Fruit fly (Drosophila melanogaster): ENCODE data around the gene CG9399.

Gene CG9399

dm6 chr3R:9581089-9581520 lies 7.1 kb upstream of the CG9399 start, which contains the start of gene CG8301 (continued):
- TF ChIP-seq Hmr (GFP tag; optimal IDR thresholded peaks at IDR 0.05): peak; percentile 49
- no peak for TF ChIP-seq sd (tag; optimal IDR thresholded peaks at IDR 0.05)
- TF ChIP-seq CG16813 (GFP tag; IDR thresholded peaks at IDR 0.05; ENCODE audit: partially characterized antibody): no peak
- TF ChIP-seq CG12155 (GFP tag; optimal IDR thresholded peaks at IDR 0.05): peak; percentile 20
- TF ChIP-seq scrt (GFP tag; optimal IDR thresholded peaks at IDR 0.05): peak; percentile 28
- TF ChIP-seq Sry-δ (GFP tag; optimal IDR thresholded peaks at IDR 0.05): no peak
- TF ChIP-seq bsh (GFP tag; optimal IDR thresholded peaks at IDR 0.05): peak in 1 of 2 experiments; percentile 15
- TF ChIP-seq CG32772 (GFP tag; IDR thresholded peaks at IDR 0.05): no peak
- TF ChIP-seq mam (GFP tag; optimal IDR thresholded peaks at IDR 0.05): peak; percentile 24
- TF ChIP-seq MESR4 (GFP tag; optimal IDR thresholded peaks at IDR 0.05): peak; percentile 4
- TF ChIP-seq CG9437 (GFP tag; optimal IDR thresholded peaks at IDR 0.05): peak; percentile 20
- TF ChIP-seq stc (GFP tag; IDR thresholded peaks at IDR 0.05): peak; percentile 40; the same call in 1 of the 2 replicates
- TF ChIP-seq CG2202 (tag; optimal IDR thresholded peaks at IDR 0.05): no peak
- TF ChIP-seq Ets97D (GFP tag; optimal IDR thresholded peaks at IDR 0.05): no peak
- TF ChIP-seq CG16779 (GFP tag; IDR thresholded peaks at IDR 0.05): peak; percentile 69; the same call in 1 of the 2 replicates
- TF ChIP-seq CG13424 (tag; optimal IDR thresholded peaks at IDR 0.05): peak; percentile 53
- TF ChIP-seq Dek (tag; optimal IDR thresholded peaks at IDR 0.05): peak; percentile 31
- TF ChIP-seq CG34376 (GFP tag; optimal IDR thresholded peaks at IDR 0.05): peak; percentile 15
- peak; percentile 10 for TF ChIP-seq pzg (GFP tag; optimal IDR thresholded peaks at IDR 0.05)
- peak; percentile 50 for TF ChIP-seq Sox102F (GFP tag; optimal IDR thresholded peaks at IDR 0.05)
- peak; percentile 38 for TF ChIP-seq Xbp1 (GFP tag; optimal IDR thresholded peaks at IDR 0.05)
- TF ChIP-seq pan (optimal IDR thresholded peaks at IDR 0.05): no peak
- peak in 1 of 2 experiments; percentile 40 for TF ChIP-seq pan (GFP tag; optimal IDR thresholded peaks at IDR 0.05 in 1 of 2, IDR thresholded peaks at IDR 0.05 in 1 of 2)
- peak; percentile 51 for TF ChIP-seq unpg (GFP tag; optimal IDR thresholded peaks at IDR 0.05)

dm6 chr3R:9577382-9578137 lies 3.5 kb upstream of the CG9399 start, which contains the start of the genes Kap-alpha3 and Son:
TSS of gene Kap-alpha3 (minus strand) at chr3R:9577733.
TSS of gene Son (plus strand) at chr3R:9578042.
- TF ChIP-seq CG31365 (tag; optimal IDR thresholded peaks at IDR 0.05) (peak; percentile 78), bab2 (GFP tag; optimal IDR thresholded peaks at IDR 0.05) (peak; percentile 92), nom (GFP tag; optimal IDR thresholded peaks at IDR 0.05) (peak; percentile 92), pita (GFP tag; optimal IDR thresholded peaks at IDR 0.05) (no peak), CG13296 (GFP tag; optimal IDR thresholded peaks at IDR 0.05) (peak; percentile 97), CG2202 (tag; optimal IDR thresholded peaks at IDR 0.05) (peak; percentile 76), kah (GFP tag; optimal IDR thresholded peaks at IDR 0.05) (peak; percentile 85), CG1602 (GFP tag; optimal IDR thresholded peaks at IDR 0.05) (peak; percentile 86), fd102C (GFP tag; optimal IDR thresholded peaks at IDR 0.05) (peak; percentile 91), CG15601 (tag; optimal IDR thresholded peaks at IDR 0.05) (peak; percentile 93), unc-4 (GFP tag; IDR thresholded peaks at IDR 0.05; ENCODE audit: partially characterized antibody) (peak; percentile 85), CG4282 (GFP tag; optimal IDR thresholded peaks at IDR 0.05) (peak; percentile 87), NFAT (GFP tag; IDR thresholded peaks at IDR 0.05) (peak; percentile 90), p53 (GFP tag; optimal IDR thresholded peaks at IDR 0.05) (peak; percentile 83), ro (GFP tag; IDR thresholded peaks at IDR 0.05) (peak; percentile 47; the same call in 1 of the 2 replicates), sr (GFP tag; IDR thresholded peaks at IDR 0.05) (peak; percentile 89), CG2199 (GFP tag; IDR thresholded peaks at IDR 0.05) (peak; percentile 79; the same call in 2 of the 3 replicates), CG15011 (GFP tag; optimal IDR thresholded peaks at IDR 0.05) (peak; percentile 93), CG1529 (GFP tag; optimal IDR thresholded peaks at IDR 0.05) (peak; percentile 88), az2 (GFP tag; optimal IDR thresholded peaks at IDR 0.05) (peak; percentile 83), CG7987 (GFP tag; optimal IDR thresholded peaks at IDR 0.05) (peak; percentile 97), HHEX (GFP tag; optimal IDR thresholded peaks at IDR 0.05) (peak; percentile 94), CG4707 (GFP tag; optimal IDR thresholded peaks at IDR 0.05) (peak; percentile 91), gcm2 (GFP tag; optimal IDR thresholded peaks at IDR 0.05) (peak; percentile 86), br (optimal IDR thresholded peaks at IDR 0.05) (no peak), tin (GFP tag; optimal IDR thresholded peaks at IDR 0.05) (peak; percentile 90)

All from whole organism, embryonic.